Worm (Caenorhabditis elegans): ENCODE data around the gene sfxn-2.

ce11 chrX:7916076-7916475 is 42.0 kb downstream of the sfxn-2 start:
- TF ChIP-seq nhr-237 (tag; optimal IDR thresholded peaks at IDR 0.05) (no peak), egl-27 (tag; optimal IDR thresholded peaks at IDR 0.05) (no peak), unc-62 (GFP tag; optimal IDR thresholded peaks at IDR 0.05) (no peak), ZK546.5 (tag; optimal IDR thresholded peaks at IDR 0.05) (no peak), snpc-4 (tag; optimal IDR thresholded peaks at IDR 0.05) (no peak)
